Worm (Caenorhabditis elegans) whole organism, L1 larva: ENCODE measurements around the gene F19C6.4.

Experiments used
- C04F5.9 ChIP-seq: sonication (generic microtip); optimal IDR thresholded peaks from 2 replicates; lab custom pipeline; 2016; ENCODE audit warnings: missing genetic modification characterization, missing compliant biosample characterization
- C34B4.2 ChIP-seq: sonication (generic microtip); optimal IDR thresholded peaks from 2 replicates; lab custom pipeline; 2017; ENCODE audit warnings: mild to moderate bottlenecking, missing genetic modification characterization, missing compliant biosample characterization
- aha-1 ChIP-seq: fragments of 150-350 bp; optimal IDR thresholded peaks from 2 replicates; lab custom pipeline; 2014; ENCODE audit warnings: missing biosample characterization, missing genetic modification characterization
- alr-1 ChIP-seq: fragments of 200-800 bp; sonication (Bioruptor generic); optimal IDR thresholded peaks from 2 replicates; lab custom pipeline; 2018; ENCODE audit warnings: borderline replicate concordance, mild to moderate bottlenecking, missing genetic modification characterization, missing compliant biosample characterization
- aly-2 ChIP-seq: fragments of 150-350 bp; optimal IDR thresholded peaks from 2 replicates; lab custom pipeline; 2014; ENCODE audit warnings: missing biosample characterization, missing genetic modification characterization
- ceh-82 ChIP-seq, 3 experiments: fragments of 150-350 bp in 1 of 3; sonication (generic microtip) in 2 of 3; optimal IDR thresholded peaks; 2 replicates each; lab custom pipeline; 2014 to 2017; ENCODE audit warnings: missing biosample characterization in 3 of 3, missing genetic modification characterization in 3 of 3
- ceh-90 ChIP-seq: sonication (generic microtip); optimal IDR thresholded peaks from 2 replicates; lab custom pipeline; 2016; ENCODE audit warnings: missing genetic modification characterization, missing compliant biosample characterization
- dsc-1 ChIP-seq: sonication (generic microtip); optimal IDR thresholded peaks from 2 replicates; lab custom pipeline; 2016; ENCODE audit warnings: mild to moderate bottlenecking, missing genetic modification characterization, missing compliant biosample characterization
- efl-1 ChIP-seq, 4 experiments: fragments of 150-350 bp; optimal IDR thresholded peaks in 3 of 4; peaks in 1 of 4; 1 replicate in 1 of 4; 2 replicates in 3 of 4; lab custom pipeline; 2014; ENCODE audit warnings: missing biosample characterization in 2 of 4, missing genetic modification characterization in 2 of 4, missing genetic modification reagents in 2 of 4
- efl-3 ChIP-seq: fragments of 200-800 bp; sonication (Bioruptor generic); optimal IDR thresholded peaks from 2 replicates; lab custom pipeline; 2018; ENCODE audit warnings: mild to moderate bottlenecking, missing genetic modification characterization, missing compliant biosample characterization
- egl-13 ChIP-seq: sonication (generic microtip); optimal IDR thresholded peaks from 2 replicates; lab custom pipeline; 2016; ENCODE audit warnings: missing genotype, missing genetic modification reagents, missing genetic modification characterization, missing compliant biosample characterization
- egl-27 ChIP-seq, 2 experiments: fragments of 150-350 bp in 1 of 2; sonication (generic microtip); optimal IDR thresholded peaks; 3 replicates each; lab custom pipeline; 2017 to 2018; ENCODE audit warnings: missing biosample characterization in 2 of 2, missing genetic modification characterization in 2 of 2, missing genetic modification reagents in 2 of 2
- elt-2 ChIP-seq: sonication (generic microtip); optimal IDR thresholded peaks from 2 replicates; lab custom pipeline; 2016; ENCODE audit warnings: missing genetic modification characterization, mild to moderate bottlenecking, inconsistent platforms, missing compliant biosample characterization, missing genetic modification reagents
- fkh-10 ChIP-seq: sonication (generic microtip); optimal IDR thresholded peaks from 2 replicates; lab custom pipeline; 2017; ENCODE audit warnings: missing biosample characterization, missing genetic modification reagents, missing genetic modification characterization
- fkh-4 ChIP-seq: sonication (generic microtip); optimal IDR thresholded peaks from 2 replicates; lab custom pipeline; 2016; ENCODE audit warnings: missing compliant biosample characterization, missing genetic modification characterization, borderline replicate concordance
- hpl-2 ChIP-seq: fragments of 150-350 bp; optimal IDR thresholded peaks from 2 replicates; lab custom pipeline; 2014; ENCODE audit warnings: missing biosample characterization, missing genetic modification reagents, missing genetic modification characterization
- isw-1 ChIP-seq: fragments of 200-800 bp; sonication (Bioruptor generic); IDR thresholded peaks from 2 replicates; pipeline ENCODE4 v1.3.6; 2022; ENCODE audit warnings: missing genetic modification characterization, missing compliant biosample characterization
- lin-14 ChIP-seq: fragments of 200-800 bp; sonication (Bioruptor generic); optimal IDR thresholded peaks from 2 replicates; lab custom pipeline; 2018; ENCODE audit warnings: mild to moderate bottlenecking, missing genetic modification characterization, moderate library complexity, missing compliant biosample characterization
- lin-35 ChIP-seq, 2 experiments: fragments of 150-350 bp; optimal IDR thresholded peaks; 2 replicates each; lab custom pipeline; 2014; ENCODE audit warnings: missing biosample characterization in 2 of 2, missing genetic modification characterization in 2 of 2, missing genetic modification reagents in 2 of 2
- lin-39 ChIP-seq: fragments of 150-350 bp; optimal IDR thresholded peaks from 2 replicates; lab custom pipeline; 2014; ENCODE audit warnings: missing biosample characterization, missing genetic modification reagents, missing genetic modification characterization
- mab-9 ChIP-seq: fragments of 200-800 bp; sonication (Bioruptor generic); IDR thresholded peaks from 2 replicates; pipeline ENCODE4 v1.3.6; 2022; ENCODE audit warnings: missing genetic modification reagents, missing genetic modification characterization, missing compliant biosample characterization
- mep-1 ChIP-seq: fragments of 150-350 bp; optimal IDR thresholded peaks from 2 replicates; lab custom pipeline; 2014; ENCODE audit warnings: missing biosample characterization, missing genetic modification characterization
- nhr-11 ChIP-seq: fragments of 150-350 bp; optimal IDR thresholded peaks from 2 replicates; lab custom pipeline; 2014; ENCODE audit warnings: missing biosample characterization, missing genetic modification characterization
- nhr-20 ChIP-seq: sonication (generic microtip); optimal IDR thresholded peaks from 2 replicates; lab custom pipeline; 2016; ENCODE audit warnings: mild to moderate bottlenecking, missing genetic modification characterization, missing compliant biosample characterization
- nhr-237 ChIP-seq: fragments of 150-350 bp; optimal IDR thresholded peaks from 2 replicates; lab custom pipeline; 2014; ENCODE audit warnings: missing biosample characterization, missing genetic modification characterization
- nhr-47 ChIP-seq: sonication (generic microtip); optimal IDR thresholded peaks from 2 replicates; lab custom pipeline; 2016; ENCODE audit warnings: mild to moderate bottlenecking, missing genetic modification characterization, moderate library complexity, missing compliant biosample characterization
- nhr-71 ChIP-seq: sonication (generic microtip); optimal IDR thresholded peaks from 2 replicates; lab custom pipeline; 2016; ENCODE audit warnings: mild to moderate bottlenecking, missing genetic modification characterization, moderate library complexity, missing compliant biosample characterization
- nhr-76 ChIP-seq: sonication (generic microtip); optimal IDR thresholded peaks from 2 replicates; lab custom pipeline; 2017; ENCODE audit warnings: missing biosample characterization, missing genetic modification characterization
- nhr-84 ChIP-seq: sonication (generic microtip); optimal IDR thresholded peaks from 2 replicates; lab custom pipeline; 2017; ENCODE audit warnings: missing biosample characterization, missing genetic modification characterization
- pag-3 ChIP-seq: sonication (generic microtip); optimal IDR thresholded peaks from 2 replicates; lab custom pipeline; 2017; ENCODE audit warnings: missing genetic modification characterization, mild to moderate bottlenecking, missing compliant biosample characterization, antibody characterized with exemption, borderline replicate concordance; ENCODE audit not compliant: insufficient read depth
- skn-1 ChIP-seq: fragments of 150-350 bp; optimal IDR thresholded peaks from 2 replicates; lab custom pipeline; 2014; ENCODE audit warnings: missing biosample characterization, missing genetic modification characterization
- snpc-4 ChIP-seq: fragments of 150-350 bp; optimal IDR thresholded peaks from 2 replicates; lab custom pipeline; 2014; ENCODE audit warnings: missing biosample characterization, missing genetic modification characterization
- snu-23 ChIP-seq: sonication (generic microtip); optimal IDR thresholded peaks from 2 replicates; lab custom pipeline; 2016; ENCODE audit warnings: missing genetic modification characterization, missing compliant biosample characterization
- sox-4 ChIP-seq: sonication (generic microtip); optimal IDR thresholded peaks from 2 replicates; lab custom pipeline; 2016; ENCODE audit warnings: missing genetic modification characterization, missing compliant biosample characterization
- swsn-7 ChIP-seq: sonication (generic microtip); optimal IDR thresholded peaks from 2 replicates; lab custom pipeline; 2016; ENCODE audit warnings: missing genetic modification characterization, missing compliant biosample characterization
- unc-62 ChIP-seq: fragments of 150-350 bp; optimal IDR thresholded peaks from 2 replicates; lab custom pipeline; 2014; ENCODE audit warnings: missing biosample characterization, missing genetic modification reagents, missing genetic modification characterization
- unc-86 ChIP-seq: sonication (generic microtip); optimal IDR thresholded peaks from 2 replicates; lab custom pipeline; 2016; ENCODE audit warnings: missing genetic modification characterization, missing compliant biosample characterization
- vab-15 ChIP-seq: sonication (generic microtip); optimal IDR thresholded peaks from 2 replicates; lab custom pipeline; 2017; ENCODE audit warnings: missing genotype, mild to moderate bottlenecking, missing genetic modification characterization, missing compliant biosample characterization
- xbp-1 ChIP-seq: sonication (generic microtip); optimal IDR thresholded peaks from 2 replicates; lab custom pipeline; 2016; ENCODE audit warnings: missing genetic modification characterization, missing compliant biosample characterization

The F19C6.4 gene

DNA sequence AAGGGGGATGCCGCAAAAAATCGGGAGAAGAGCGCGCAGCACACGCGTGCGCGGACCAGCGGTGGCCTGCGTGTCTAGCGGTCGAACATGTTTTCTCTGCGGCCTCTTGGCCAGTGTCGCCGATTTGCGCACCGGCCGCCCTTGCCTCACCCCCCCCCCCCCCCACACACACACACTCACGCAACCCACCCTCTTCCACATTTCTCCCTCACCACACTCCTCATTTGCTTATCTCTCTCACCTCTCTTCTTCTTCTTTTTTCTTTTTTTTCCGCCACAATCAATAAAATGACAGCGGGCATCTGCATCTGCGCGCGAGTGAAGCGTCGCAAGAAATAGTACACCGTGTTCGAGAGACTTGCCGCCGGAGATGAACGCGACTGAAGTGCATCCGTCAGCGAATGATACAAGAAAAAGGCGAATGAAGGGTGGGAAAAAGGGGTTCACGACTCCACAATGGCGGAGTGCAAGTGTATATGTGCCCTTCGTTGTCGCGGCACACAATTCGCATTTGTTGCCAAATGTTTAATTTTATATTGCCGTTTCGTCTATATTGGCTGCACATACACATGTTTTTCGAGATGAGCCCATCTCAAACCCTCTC, 18.1 kb downstream of the F19C6.4 start (continued):
- TF ChIP-seq nhr-47, result peak; percentile 74
- TF ChIP-seq isw-1, result peak; percentile 53; the same call in 1 of the 2 replicates
- TF ChIP-seq alr-1 (tag; lab: Kevin White, UChicago), result no peak
- peak; percentile 54 for TF ChIP-seq egl-13 (tag; lab: Kevin White, UChicago)
- TF ChIP-seq sox-4 (tag; lab: Kevin White, UChicago), result no peak
- no peak for TF ChIP-seq elt-2 (tag; lab: Kevin White, UChicago)
- TF ChIP-seq aha-1 (tag; lab: Kevin White, UChicago), result no peak
- TF ChIP-seq aly-2, result no peak
- peak in 1 of 2 experiments; percentile 28 for TF ChIP-seq egl-27 (tag; optimal IDR thresholded peaks at IDR 0.05; lab: Kevin White, UChicago)
- TF ChIP-seq efl-3 (GFP tag; lab: Kevin White, UChicago), result no peak
- TF ChIP-seq vab-15 (tag; lab: Kevin White, UChicago), result no peak
- TF ChIP-seq lin-39 (tag; lab: Kevin White, UChicago), result no peak
- no peak for TF ChIP-seq hpl-2 (GFP tag; lab: Kevin White, UChicago)
- TF ChIP-seq snpc-4 (tag; lab: Kevin White, UChicago), result peak; percentile 31

DNA sequence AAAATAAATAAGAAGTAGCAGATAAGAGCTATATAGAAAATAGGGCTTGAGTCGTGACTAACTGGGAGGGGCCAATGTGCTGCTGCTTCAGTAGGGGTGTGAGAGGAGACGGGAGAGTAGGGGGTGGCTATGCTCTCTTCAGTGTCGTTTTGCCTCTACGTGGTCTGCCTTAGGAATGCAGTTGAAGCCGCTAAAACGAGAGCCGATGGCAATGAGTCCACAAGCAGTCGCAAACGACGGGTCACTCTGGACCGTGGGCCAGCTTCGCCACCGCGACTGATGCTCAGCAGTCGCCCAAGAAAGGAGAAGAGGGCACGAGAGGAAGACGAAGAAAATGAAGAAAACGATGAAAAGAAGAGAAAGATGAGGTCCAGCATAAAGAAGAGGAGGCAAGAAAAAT, 18.6 kb downstream of the F19C6.4 start, which contains the start of gene grk-1:
Gene grk-1 (minus strand): TSS at position 17 of the 400 bp plus-strand sequence.
- TF ChIP-seq egl-13 (tag; lab: Kevin White, UChicago), result peak; percentile 23
- no peak for TF ChIP-seq aly-2
- TF ChIP-seq ceh-82 (tag; optimal IDR thresholded peaks at IDR 0.05; lab: Kevin White, UChicago), result no peak
- no peak for TF ChIP-seq egl-27 (tag; optimal IDR thresholded peaks at IDR 0.05; lab: Kevin White, UChicago)
- peak; percentile 10 for TF ChIP-seq snu-23
- peak; percentile 26 for TF ChIP-seq nhr-47
- no peak for TF ChIP-seq lin-39 (tag; lab: Kevin White, UChicago)
- no peak for TF ChIP-seq elt-2 (tag; lab: Kevin White, UChicago)
- TF ChIP-seq pag-3, result no peak
- TF ChIP-seq sox-4 (tag; lab: Kevin White, UChicago), result peak; percentile 39
- TF ChIP-seq efl-1 (optimal IDR thresholded peaks at IDR 0.05; lab: Kevin White, UChicago), result no peak
- TF ChIP-seq efl-1 (GFP tag; optimal IDR thresholded peaks at IDR 0.05 in 1 of 2; lab: Kevin White, UChicago), result no peak
- no peak for TF ChIP-seq nhr-76 (tag; lab: Kevin White, UChicago)
- no peak for TF ChIP-seq nhr-84 (tag; lab: Kevin White, UChicago)
- TF ChIP-seq dsc-1, result peak; percentile 50
- peak; percentile 55 for TF ChIP-seq fkh-10
- TF ChIP-seq swsn-7, result peak; percentile 50
- TF ChIP-seq ceh-90 (tag; lab: Kevin White, UChicago), result no peak
- TF ChIP-seq unc-86 (tag; lab: Kevin White, UChicago), result peak; percentile 40

DNA sequence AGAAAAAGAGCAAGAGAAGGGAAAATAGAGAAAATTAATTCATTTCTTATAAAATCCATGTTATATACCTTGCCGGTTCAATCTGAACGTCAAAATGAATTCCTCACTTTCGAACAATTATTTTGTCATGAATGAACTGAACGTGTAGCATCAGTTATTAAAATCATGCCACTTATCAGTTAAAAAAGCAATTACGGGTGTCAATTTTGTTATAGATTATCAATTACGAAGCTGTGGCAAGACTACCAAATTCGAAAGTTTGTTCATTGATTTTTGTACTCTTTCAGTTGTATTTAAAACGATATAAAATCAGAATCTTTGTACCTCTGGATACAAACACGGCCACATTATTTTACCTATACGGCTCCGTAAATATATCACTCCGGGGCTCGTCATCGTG, 20.5 kb downstream of the F19C6.4 start:
- TF ChIP-seq nhr-237 (tag; lab: Kevin White, UChicago) (no peak), unc-62 (GFP tag; lab: Kevin White, UChicago) (no peak), mab-9 (GFP tag; lab: Robert Waterston, UW) (no peak), C34B4.2 (tag; lab: Kevin White, UChicago) (no peak), unc-86 (tag; lab: Kevin White, UChicago) (no peak), xbp-1 (tag; lab: Kevin White, UChicago) (no peak), fkh-4 (tag; lab: Kevin White, UChicago) (no peak), skn-1 (tag; lab: Kevin White, UChicago) (no peak)

DNA sequence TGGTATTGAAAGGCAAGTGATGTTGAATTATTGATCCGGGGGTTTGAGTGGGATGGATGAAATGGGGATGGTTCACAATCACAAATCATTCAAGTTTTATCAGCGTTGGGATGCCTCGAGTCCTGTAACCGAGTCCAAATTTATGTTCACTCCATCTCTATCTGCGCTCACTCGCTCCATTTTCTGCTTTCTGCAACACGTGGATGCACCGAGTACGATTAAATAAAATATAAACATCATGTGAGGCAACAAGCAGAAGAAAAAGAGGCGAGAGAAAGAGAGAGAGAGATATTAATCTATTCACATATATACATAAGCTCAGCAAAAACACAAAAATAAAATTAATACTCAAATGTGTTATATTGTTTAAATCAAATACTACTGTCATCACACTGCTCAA, 24.7 kb downstream of the F19C6.4 start:
- TF ChIP-seq lin-35 (GFP tag; optimal IDR thresholded peaks at IDR 0.05; lab: Kevin White, UChicago) (peak in 1 of 2 experiments; percentile 34), pag-3 (no peak), mep-1 (no peak), nhr-71 (tag; lab: Kevin White, UChicago) (peak; percentile 5), lin-14 (peak; percentile 36), C04F5.9 (tag; lab: Kevin White, UChicago) (no peak), nhr-47 (peak; percentile 5), snu-23 (peak; percentile 1), elt-2 (tag; lab: Kevin White, UChicago) (peak; percentile 70), nhr-20 (peak; percentile 34), C34B4.2 (tag; lab: Kevin White, UChicago) (no peak), nhr-11 (tag; lab: Kevin White, UChicago) (no peak)
- TF ChIP-seq, all 84 proteins: peak for 7
